Fruit fly (Drosophila melanogaster) whole organism: ENCODE measurements around the gene msopa.

Experiments
- CG8478 ChIP-seq: fragments of >200 bp; optimal IDR thresholded peaks from 2 replicates; lab custom pipeline; 2018; ENCODE audit warnings: inconsistent platforms
- Dll ChIP-seq: fragments of >200 bp; optimal IDR thresholded peaks from 2 replicates; lab custom pipeline; 2017

- no peak for TF ChIP-seq CG8478 (lab: Kevin White, UChicago)
- TF ChIP-seq Dll (lab: Kevin White, UChicago) = no peak
Measured at dm6 chr3L:22075706-22076398, 6.7 kb upstream of the msopa start, which contains the start of the genes CG7130 and RpLP0.
